Worm (Caenorhabditis elegans) whole organism, L4 larva: Measurements from ENCODE around the gene tag-281.

ENCODE experiments used
- D1046.2 ChIP-seq: fragments of 200-800 bp; sonication (Bioruptor generic); IDR thresholded peaks from 2 replicates; pipeline ENCODE4 v1.3.6; 2022; ENCODE audit warnings: missing genetic modification characterization, missing compliant biosample characterization
- F26F4.8 ChIP-seq: fragments of 200-800 bp; sonication (Bioruptor generic); conservative IDR thresholded peaks from 2 replicates; pipeline ENCODE4 v1.3.6; 2022; ENCODE audit warnings: missing genetic modification characterization, missing compliant biosample characterization
- F44E2.7 ChIP-seq: fragments of 200-800 bp; sonication (Bioruptor generic); IDR thresholded peaks from 2 replicates; pipeline ENCODE4 v2.1.2; 2022; ENCODE audit warnings: missing genetic modification characterization, missing compliant biosample characterization
- F49E8.2 ChIP-seq: sonication (generic microtip); optimal IDR thresholded peaks from 2 replicates; lab custom pipeline; 2016; ENCODE audit warnings: missing compliant biosample characterization, mild to moderate bottlenecking, missing genetic modification characterization, borderline replicate concordance
- R02D3.7 ChIP-seq: fragments of 150-350 bp; sonication (generic microtip); optimal IDR thresholded peaks from 3 replicates; lab custom pipeline; 2014; ENCODE audit warnings: missing biosample characterization, missing genetic modification characterization
- T20F7.1 ChIP-seq: fragments of 200-800 bp; sonication (Bioruptor generic); optimal IDR thresholded peaks from 2 replicates; lab custom pipeline; 2018; ENCODE audit warnings: mild to moderate bottlenecking, missing genetic modification characterization, missing compliant biosample characterization
- T26A8.4 ChIP-seq: fragments of 200-800 bp; sonication (Bioruptor generic); IDR thresholded peaks from 2 replicates; pipeline ENCODE4 v1.3.6; 2022; ENCODE audit warnings: missing genetic modification characterization, missing compliant biosample characterization
- Y5F2A.4 ChIP-seq: fragments of 200-800 bp; sonication (Bioruptor generic); optimal IDR thresholded peaks from 2 replicates; lab custom pipeline; 2018; ENCODE audit warnings: mild to moderate bottlenecking, missing genetic modification characterization, missing compliant biosample characterization
- ZK546.5 ChIP-seq, 2 experiments: sonication (generic microtip); optimal IDR thresholded peaks; 2 replicates each; lab custom pipeline; 2017; ENCODE audit warnings: missing biosample characterization in 2 of 2, missing genetic modification characterization in 2 of 2
- attf-4 ChIP-seq: sonication (generic microtip); optimal IDR thresholded peaks from 3 replicates; lab custom pipeline; 2017; ENCODE audit warnings: missing biosample characterization, missing genetic modification characterization
- ceh-20 ChIP-seq: fragments of 200-800 bp; sonication (Bioruptor generic); IDR thresholded peaks from 2 replicates; pipeline ENCODE4 v1.3.6; 2022; ENCODE audit warnings: missing genetic modification reagents, missing genetic modification characterization, missing compliant biosample characterization
- ceh-44 ChIP-seq: fragments of 200-800 bp; sonication (Bioruptor generic); IDR thresholded peaks from 2 replicates; pipeline ENCODE4 v1.3.6; 2022; ENCODE audit warnings: missing genetic modification reagents, missing genetic modification characterization, missing compliant biosample characterization
- ces-1 ChIP-seq: fragments of 150-350 bp; sonication (generic microtip); optimal IDR thresholded peaks from 4 replicates; lab custom pipeline; 2014; ENCODE audit warnings: missing biosample characterization, missing genetic modification reagents, missing genetic modification characterization
- ctbp-1 ChIP-seq: fragments of 200-800 bp; sonication (Bioruptor generic); IDR thresholded peaks from 2 replicates; pipeline ENCODE4 v1.3.6; 2022; ENCODE audit warnings: missing genetic modification reagents, missing genetic modification characterization, missing compliant biosample characterization
- daf-12 ChIP-seq: fragments of 150-350 bp; optimal IDR thresholded peaks from 2 replicates; lab custom pipeline; 2014; ENCODE audit warnings: missing biosample characterization, missing genetic modification reagents, missing genetic modification characterization
- daf-19 ChIP-seq: fragments of 200-800 bp; sonication (Bioruptor generic); conservative IDR thresholded peaks from 2 replicates; pipeline ENCODE4 v1.3.6; 2022; ENCODE audit warnings: missing genetic modification characterization, missing compliant biosample characterization
- dmd-8 ChIP-seq: fragments of 200-800 bp; sonication (Bioruptor generic); IDR thresholded peaks from 2 replicates; pipeline ENCODE4 v1.3.6; 2022; ENCODE audit warnings: missing genetic modification characterization, missing compliant biosample characterization
- egl-27 ChIP-seq: sonication (generic microtip); optimal IDR thresholded peaks from 3 replicates; lab custom pipeline; 2017; ENCODE audit warnings: missing biosample characterization, missing genetic modification reagents, missing genetic modification characterization
- egl-43 ChIP-seq: fragments of 200-800 bp; sonication (Bioruptor generic); IDR thresholded peaks from 2 replicates; pipeline ENCODE4 v1.3.6; 2022; ENCODE audit warnings: missing genetic modification reagents, missing genetic modification characterization, missing compliant biosample characterization
- fos-1 ChIP-seq: fragments of 150-350 bp; optimal IDR thresholded peaks from 2 replicates; lab custom pipeline; 2014; ENCODE audit warnings: missing biosample characterization, missing genetic modification characterization
- hlh-30 ChIP-seq: sonication (generic microtip); optimal IDR thresholded peaks from 2 replicates; lab custom pipeline; 2017; ENCODE audit warnings: antibody characterized with exemption, mild to moderate bottlenecking, missing genetic modification characterization, missing compliant biosample characterization; ENCODE audit not compliant: insufficient read depth
- jun-1 ChIP-seq: fragments of 150-350 bp; optimal IDR thresholded peaks from 2 replicates; lab custom pipeline; 2014; ENCODE audit warnings: missing biosample characterization, missing genetic modification reagents, missing genetic modification characterization
- lim-7 ChIP-seq: fragments of 200-800 bp; sonication (Bioruptor generic); IDR thresholded peaks from 2 replicates; pipeline ENCODE4 v1.3.6; 2022; ENCODE audit warnings: missing genetic modification characterization, missing compliant biosample characterization
- lin-15B ChIP-seq: fragments of 150-350 bp; sonication (generic microtip); optimal IDR thresholded peaks from 3 replicates; lab custom pipeline; 2014; ENCODE audit warnings: missing biosample characterization, missing genetic modification characterization
- lin-29 ChIP-seq: fragments of 200-800 bp; sonication (Bioruptor generic); IDR thresholded peaks from 2 replicates; pipeline ENCODE4 v1.3.6; 2022; ENCODE audit warnings: missing genetic modification reagents, missing genetic modification characterization, missing compliant biosample characterization
- lin-39 ChIP-seq: fragments of 150-350 bp; optimal IDR thresholded peaks from 2 replicates; lab custom pipeline; 2014; ENCODE audit warnings: missing biosample characterization, missing genetic modification reagents, missing genetic modification characterization
- lsy-2 ChIP-seq, 2 experiments: fragments of 150-350 bp in 1 of 2; sonication (generic microtip) in 1 of 2; optimal IDR thresholded peaks; 2 replicates each; lab custom pipeline; 2014 to 2017; ENCODE audit warnings: missing biosample characterization in 2 of 2, missing genetic modification characterization in 2 of 2
- madf-9 ChIP-seq: fragments of 200-800 bp; sonication (Bioruptor generic); conservative IDR thresholded peaks from 2 replicates; pipeline ENCODE4 v1.3.6; 2022; ENCODE audit warnings: missing genetic modification reagents, missing genetic modification characterization, missing compliant biosample characterization
- mdt-29 ChIP-seq: fragments of 200-800 bp; sonication (Bioruptor generic); IDR thresholded peaks from 2 replicates; pipeline ENCODE4 v1.3.6; 2022; ENCODE audit warnings: missing genetic modification reagents, missing genetic modification characterization, missing compliant biosample characterization
- mes-2 ChIP-seq: sonication (generic microtip); optimal IDR thresholded peaks from 2 replicates; lab custom pipeline; 2016; ENCODE audit warnings: missing genotype, mild to moderate bottlenecking, missing genetic modification characterization, missing compliant biosample characterization; ENCODE audit not compliant: poor library complexity, severe bottlenecking
- mxl-2 ChIP-seq: fragments of 200-800 bp; sonication (Bioruptor generic); conservative IDR thresholded peaks from 2 replicates; pipeline ENCODE4 v1.3.6; 2022; ENCODE audit warnings: missing genetic modification reagents, missing genetic modification characterization, missing compliant biosample characterization
- nhr-10 ChIP-seq: fragments of 150-350 bp; optimal IDR thresholded peaks from 2 replicates; lab custom pipeline; 2014; ENCODE audit warnings: missing biosample characterization, missing genetic modification characterization
- nhr-11 ChIP-seq: fragments of 150-350 bp; optimal IDR thresholded peaks from 2 replicates; lab custom pipeline; 2014; ENCODE audit warnings: missing biosample characterization, missing genetic modification characterization
- nhr-111 ChIP-seq: fragments of 200-800 bp; sonication (Bioruptor generic); optimal IDR thresholded peaks from 2 replicates; lab custom pipeline; 2018; ENCODE audit warnings: mild to moderate bottlenecking, missing genetic modification characterization, missing compliant biosample characterization
- nhr-25 ChIP-seq: sonication (generic microtip); optimal IDR thresholded peaks from 2 replicates; lab custom pipeline; 2017; ENCODE audit warnings: missing genetic modification characterization, mild to moderate bottlenecking, missing compliant biosample characterization, antibody characterized with exemption, moderate library complexity, borderline replicate concordance; ENCODE audit not compliant: insufficient read depth
- nhr-48 ChIP-seq: sonication (generic microtip); optimal IDR thresholded peaks from 2 replicates; lab custom pipeline; 2016; ENCODE audit warnings: mild to moderate bottlenecking, missing genetic modification characterization, missing compliant biosample characterization
- nhr-76 ChIP-seq: fragments of 150-350 bp; optimal IDR thresholded peaks from 2 replicates; lab custom pipeline; 2014; ENCODE audit warnings: missing biosample characterization, missing genetic modification characterization
- pha-4 ChIP-seq, 2 experiments: fragments of 150-350 bp in 1 of 2; fragments of 200-800 bp in 1 of 2; sonication (Bioruptor generic) in 1 of 2; IDR thresholded peaks in 1 of 2; optimal IDR thresholded peaks in 1 of 2; 2 replicates each; pipeline versions ENCODE4 v1.3.6 to Lab custom; 2014 to 2022; ENCODE audit warnings: missing genetic modification characterization in 2 of 2, missing genetic modification reagents in 2 of 2, missing biosample characterization in 1 of 2, missing compliant biosample characterization in 1 of 2
- pqm-1 ChIP-seq: sonication (generic microtip); optimal IDR thresholded peaks from 2 replicates; lab custom pipeline; 2017; ENCODE audit warnings: missing biosample characterization, missing genetic modification characterization
- rbr-2 ChIP-seq: sonication (generic microtip); optimal IDR thresholded peaks from 2 replicates; lab custom pipeline; 2016; ENCODE audit warnings: missing genotype, missing genetic modification characterization, missing compliant biosample characterization
- skn-1 ChIP-seq: fragments of 150-350 bp; optimal IDR thresholded peaks from 2 replicates; lab custom pipeline; 2014; ENCODE audit warnings: missing biosample characterization, missing genetic modification characterization
- snpc-1.2 ChIP-seq: fragments of 200-800 bp; sonication (Bioruptor generic); IDR thresholded peaks from 2 replicates; pipeline ENCODE4 v1.3.6; 2022; ENCODE audit warnings: missing genetic modification reagents, missing genetic modification characterization, missing compliant biosample characterization
- tag-97 ChIP-seq: fragments of 200-800 bp; sonication (Bioruptor generic); IDR thresholded peaks from 2 replicates; pipeline ENCODE4 v1.3.6; 2022; ENCODE audit warnings: missing genetic modification characterization, missing compliant biosample characterization
- unc-130 ChIP-seq: sonication (generic microtip); optimal IDR thresholded peaks from 2 replicates; lab custom pipeline; 2016; ENCODE audit warnings: missing genetic modification reagents, missing genetic modification characterization, missing compliant biosample characterization
- unc-39 ChIP-seq: sonication (generic microtip); optimal IDR thresholded peaks from 2 replicates; lab custom pipeline; 2017; ENCODE audit warnings: missing biosample characterization, missing genetic modification characterization
- unc-62 ChIP-seq, 3 experiments: fragments of 150-350 bp in 1 of 3; sonication (generic microtip); optimal IDR thresholded peaks in 2 of 3; peaks in 1 of 3; 1 replicate in 1 of 3; 2 replicates in 2 of 3; lab custom pipeline; 2014 to 2017; ENCODE audit warnings: missing biosample characterization in 3 of 3, missing genetic modification characterization in 3 of 3, missing genetic modification reagents in 3 of 3, missing genotype in 1 of 3
- vab-7 ChIP-seq: fragments of 200-800 bp; sonication (Bioruptor generic); IDR thresholded peaks from 2 replicates; pipeline ENCODE4 v1.3.6; 2022; ENCODE audit warnings: missing genetic modification reagents, missing genetic modification characterization, missing compliant biosample characterization
- zfp-2 ChIP-seq: sonication (generic microtip); optimal IDR thresholded peaks from 2 replicates; lab custom pipeline; 2016; ENCODE audit warnings: mild to moderate bottlenecking, missing genetic modification characterization, missing compliant biosample characterization
- ztf-7 ChIP-seq: fragments of 150-350 bp; optimal IDR thresholded peaks from 2 replicates; lab custom pipeline; 2014; ENCODE audit warnings: missing biosample characterization, missing genetic modification characterization

The tag-281 gene

ce11 chrII:12494556-12495131, 35.1 kb downstream of the tag-281 start, which contains the start of gene col-85 (continued):
- TF ChIP-seq dmd-8 (GFP tag; lab: Robert Waterston, UW) (peak; percentile 95), lim-7 (GFP tag; lab: Robert Waterston, UW) (peak; percentile 98), nhr-11 (tag; lab: Kevin White, UChicago) (peak; percentile 56), Y5F2A.4 (peak; percentile 79), unc-62 (GFP tag; optimal IDR thresholded peaks at IDR 0.05 in 1 of 2; lab: Kevin White, UChicago) (peak in 1 of 2 experiments; percentile 79), unc-62 (tag; optimal IDR thresholded peaks at IDR 0.05; lab: Kevin White, UChicago) (no peak), unc-39 (tag; lab: Kevin White, UChicago) (no peak), egl-43 (GFP tag; lab: Robert Waterston, UW) (peak; percentile 98), nhr-111 (GFP tag; lab: Kevin White, UChicago) (peak; percentile 73), rbr-2 (tag; lab: Kevin White, UChicago) (peak; percentile 87), egl-27 (no peak), T20F7.1 (GFP tag; lab: Kevin White, UChicago) (no peak), lsy-2 (tag; optimal IDR thresholded peaks at IDR 0.05; lab: Kevin White, UChicago) (no peak), madf-9 (GFP tag; lab: Robert Waterston, UW) (peak; percentile 87), T26A8.4 (peak; percentile 92), ces-1 (no peak), ceh-44 (GFP tag; lab: Robert Waterston, UW) (peak; percentile 92), daf-12 (tag; lab: Kevin White, UChicago) (no peak), lin-29 (GFP tag; lab: Robert Waterston, UW) (peak; percentile 75), hlh-30 (tag; lab: Kevin White, UChicago) (peak; percentile 65), skn-1 (tag; lab: Kevin White, UChicago) (no peak), mxl-2 (peak; percentile 73), nhr-10 (tag; lab: Kevin White, UChicago) (no peak), daf-19 (no peak), mdt-29 (GFP tag; lab: Robert Waterston, UW) (peak; percentile 79), ceh-20 (GFP tag; lab: Robert Waterston, UW) (peak; percentile 78), ztf-7 (peak; percentile 71), tag-97 (GFP tag; lab: Robert Waterston, UW) (no peak), unc-130 (GFP tag; lab: Kevin White, UChicago) (peak; percentile 63), pqm-1 (no peak), ctbp-1 (GFP tag; lab: Robert Waterston, UW) (peak; percentile 91), lin-39 (tag; lab: Kevin White, UChicago) (no peak), mes-2 (tag; lab: Kevin White, UChicago) (peak; percentile 83), ZK546.5 (tag; optimal IDR thresholded peaks at IDR 0.05; lab: Kevin White, UChicago) (no peak), vab-7 (peak; percentile 96), F26F4.8 (GFP tag; lab: Robert Waterston, UW) (peak; percentile 92), zfp-2 (tag; lab: Kevin White, UChicago) (peak; percentile 48), snpc-1.2 (GFP tag; lab: Robert Waterston, UW) (peak; percentile 88), nhr-76 (tag; lab: Kevin White, UChicago) (no peak), lin-15B (tag; lab: Kevin White, UChicago) (no peak), F49E8.2 (peak; percentile 49), D1046.2 (GFP tag; lab: Robert Waterston, UW) (peak; percentile 91), F44E2.7 (GFP tag; lab: Robert Waterston, UW) (peak; percentile 80; the same call in 1 of the 2 replicates), nhr-48 (tag; lab: Kevin White, UChicago) (peak; percentile 67), jun-1 (no peak), fos-1 (tag; lab: Kevin White, UChicago) (no peak), attf-4 (tag; lab: Kevin White, UChicago) (no peak), pha-4 (GFP tag; IDR thresholded peaks at IDR 0.05; lab: Robert Waterston, UW) (peak; percentile 95), pha-4 (tag; optimal IDR thresholded peaks at IDR 0.05; lab: Kevin White, UChicago) (no peak), nhr-25 (tag; lab: Kevin White, UChicago) (no peak), R02D3.7 (tag; lab: Kevin White, UChicago) (peak; percentile 21)
